Worm (Caenorhabditis elegans) whole organism, late embryonic: ENCODE measurements around the gene T11F9.7.

Experiments
- C08G9.2 ChIP-seq: sonication (generic microtip); optimal IDR thresholded peaks from 2 replicates; lab custom pipeline; 2016; ENCODE audit warnings: mild to moderate bottlenecking, missing genetic modification characterization, moderate library complexity, missing compliant biosample characterization
- F13H6.1 ChIP-seq: sonication (generic microtip); optimal IDR thresholded peaks from 2 replicates; lab custom pipeline; 2016; ENCODE audit warnings: missing genetic modification characterization, missing compliant biosample characterization
- K02D7.2 ChIP-seq: sonication (generic microtip); optimal IDR thresholded peaks from 2 replicates; lab custom pipeline; 2017; ENCODE audit warnings: mild to moderate bottlenecking, missing genetic modification characterization, missing compliant biosample characterization
- K09A11.1 ChIP-seq: sonication (generic microtip); optimal IDR thresholded peaks from 2 replicates; lab custom pipeline; 2017; ENCODE audit warnings: antibody characterized with exemption, mild to moderate bottlenecking, missing genetic modification characterization, missing compliant biosample characterization; ENCODE audit not compliant: insufficient read depth
- T23F11.4 ChIP-seq: fragments of 200-800 bp; sonication (Bioruptor generic); optimal IDR thresholded peaks from 2 replicates; lab custom pipeline; 2018; ENCODE audit warnings: mild to moderate bottlenecking, missing genetic modification characterization, missing compliant biosample characterization
- Y22D7AL.16 ChIP-seq: sonication (generic microtip); optimal IDR thresholded peaks from 2 replicates; lab custom pipeline; 2016; ENCODE audit warnings: missing genetic modification characterization, missing compliant biosample characterization
- ahr-1 ChIP-seq: sonication (generic microtip); optimal IDR thresholded peaks from 2 replicates; lab custom pipeline; 2016; ENCODE audit warnings: missing genetic modification characterization, missing compliant biosample characterization
- ama-1 ChIP-seq: fragments of 150-350 bp; optimal IDR thresholded peaks from 2 replicates; lab custom pipeline; 2014
- ceh-14 ChIP-seq: sonication (generic microtip); optimal IDR thresholded peaks from 2 replicates; lab custom pipeline; 2016; ENCODE audit warnings: missing genotype, missing genetic modification characterization, missing compliant biosample characterization
- ceh-18 ChIP-seq: sonication (generic microtip); optimal IDR thresholded peaks from 2 replicates; lab custom pipeline; 2016; ENCODE audit warnings: missing genetic modification characterization, missing compliant biosample characterization
- ceh-19 ChIP-seq: fragments of 200-800 bp; sonication (Bioruptor generic); optimal IDR thresholded peaks from 2 replicates; lab custom pipeline; 2018; ENCODE audit warnings: mild to moderate bottlenecking, missing genetic modification characterization, missing compliant biosample characterization
- ceh-2 ChIP-seq: sonication (generic microtip); optimal IDR thresholded peaks from 2 replicates; lab custom pipeline; 2016; ENCODE audit warnings: missing genotype, missing genetic modification characterization, missing compliant biosample characterization
- ceh-24 ChIP-seq: sonication (generic microtip); optimal IDR thresholded peaks from 2 replicates; lab custom pipeline; 2016; ENCODE audit warnings: mild to moderate bottlenecking, missing genetic modification characterization, missing compliant biosample characterization
- ceh-30 ChIP-seq: fragments of 150-350 bp; optimal IDR thresholded peaks from 2 replicates; lab custom pipeline; 2014; ENCODE audit warnings: missing biosample characterization, missing genetic modification characterization
- ceh-31 ChIP-seq: sonication (generic microtip); optimal IDR thresholded peaks from 2 replicates; lab custom pipeline; 2016; ENCODE audit warnings: missing genetic modification characterization, missing compliant biosample characterization
- ceh-34 ChIP-seq: sonication (generic microtip); optimal IDR thresholded peaks from 2 replicates; lab custom pipeline; 2016; ENCODE audit warnings: mild to moderate bottlenecking, missing genetic modification characterization, missing compliant biosample characterization
- ceh-45 ChIP-seq: fragments of 200-800 bp; sonication (Bioruptor generic); IDR thresholded peaks from 2 replicates; pipeline ENCODE4 v1.3.6; 2022; ENCODE audit warnings: missing genetic modification reagents, missing genetic modification characterization, missing compliant biosample characterization
- ceh-48 ChIP-seq: sonication (generic microtip); optimal IDR thresholded peaks from 2 replicates; lab custom pipeline; 2016; ENCODE audit warnings: missing genetic modification characterization, inconsistent platforms, missing compliant biosample characterization
- ceh-6 ChIP-seq: fragments of 200-800 bp; sonication (Bioruptor generic); optimal IDR thresholded peaks from 2 replicates; lab custom pipeline; 2018; ENCODE audit warnings: mild to moderate bottlenecking, missing genetic modification characterization, missing compliant biosample characterization
- dmd-4 ChIP-seq: sonication (generic microtip); optimal IDR thresholded peaks from 2 replicates; lab custom pipeline; 2016; ENCODE audit warnings: borderline replicate concordance, missing genetic modification characterization, missing compliant biosample characterization
- elt-2 ChIP-seq: sonication (generic microtip); optimal IDR thresholded peaks from 2 replicates; lab custom pipeline; 2016; ENCODE audit warnings: missing genetic modification reagents, missing genetic modification characterization, missing compliant biosample characterization
- elt-4 ChIP-seq: sonication (generic microtip); optimal IDR thresholded peaks from 2 replicates; lab custom pipeline; 2016; ENCODE audit warnings: missing genetic modification characterization, missing compliant biosample characterization
- hlh-15 ChIP-seq: sonication (generic microtip); optimal IDR thresholded peaks from 2 replicates; lab custom pipeline; 2016; ENCODE audit warnings: missing genetic modification characterization, missing compliant biosample characterization
- hlh-30 ChIP-seq: sonication (generic microtip); optimal IDR thresholded peaks from 2 replicates; lab custom pipeline; 2017; ENCODE audit warnings: antibody characterized with exemption, missing genetic modification characterization, missing compliant biosample characterization; ENCODE audit not compliant: insufficient read depth
- hlh-6 ChIP-seq: sonication (generic microtip); optimal IDR thresholded peaks from 2 replicates; lab custom pipeline; 2016; ENCODE audit warnings: missing genotype, missing genetic modification characterization, missing compliant biosample characterization
- hlh-8 ChIP-seq: sonication (generic microtip); optimal IDR thresholded peaks from 2 replicates; lab custom pipeline; 2016; ENCODE audit warnings: missing genotype, missing genetic modification characterization, missing compliant biosample characterization
- madf-2 ChIP-seq: sonication (generic microtip); optimal IDR thresholded peaks from 2 replicates; lab custom pipeline; 2017; ENCODE audit warnings: missing genetic modification characterization, missing compliant biosample characterization
- nfya-1 ChIP-seq: sonication (generic microtip); optimal IDR thresholded peaks from 2 replicates; lab custom pipeline; 2017; ENCODE audit warnings: missing genetic modification characterization, mild to moderate bottlenecking, missing compliant biosample characterization, antibody characterized with exemption, moderate library complexity
- nhr-232 ChIP-seq: sonication (generic microtip); optimal IDR thresholded peaks from 2 replicates; lab custom pipeline; 2016; ENCODE audit warnings: missing genetic modification characterization, missing compliant biosample characterization
- odd-2 ChIP-seq: sonication (generic microtip); optimal IDR thresholded peaks from 2 replicates; lab custom pipeline; 2017; ENCODE audit warnings: antibody characterized with exemption, mild to moderate bottlenecking, missing genetic modification characterization, missing compliant biosample characterization
- pag-3 ChIP-seq: sonication (generic microtip); optimal IDR thresholded peaks from 2 replicates; lab custom pipeline; 2016; ENCODE audit warnings: missing compliant biosample characterization, missing genetic modification characterization, borderline replicate concordance
- pat-9 ChIP-seq: fragments of 200-800 bp; sonication (Bioruptor generic); optimal IDR thresholded peaks from 2 replicates; lab custom pipeline; 2018; ENCODE audit warnings: mild to moderate bottlenecking, missing genetic modification characterization, moderate library complexity, missing compliant biosample characterization
- pax-1 ChIP-seq: fragments of 150-350 bp; optimal IDR thresholded peaks from 2 replicates; lab custom pipeline; 2014; ENCODE audit warnings: missing biosample characterization, missing genetic modification characterization
- pqm-1 ChIP-seq: sonication (generic microtip); optimal IDR thresholded peaks from 2 replicates; lab custom pipeline; 2016; ENCODE audit warnings: missing genetic modification characterization, missing compliant biosample characterization
- ref-2 ChIP-seq: sonication (generic microtip); optimal IDR thresholded peaks from 2 replicates; lab custom pipeline; 2016; ENCODE audit warnings: missing genetic modification characterization, missing compliant biosample characterization
- rnt-1 ChIP-seq: sonication (generic microtip); optimal IDR thresholded peaks from 2 replicates; lab custom pipeline; 2016; ENCODE audit warnings: missing genetic modification characterization, missing compliant biosample characterization
- sdc-2 ChIP-seq: sonication (generic microtip); optimal IDR thresholded peaks from 2 replicates; lab custom pipeline; 2016; ENCODE audit warnings: missing genotype, missing genetic modification characterization, missing compliant biosample characterization
- sox-4 ChIP-seq: sonication (generic microtip); optimal IDR thresholded peaks from 2 replicates; lab custom pipeline; 2017; ENCODE audit warnings: mild to moderate bottlenecking, missing genetic modification characterization, inconsistent platforms, missing compliant biosample characterization
- tbx-2 ChIP-seq: sonication (generic microtip); optimal IDR thresholded peaks from 2 replicates; lab custom pipeline; 2016; ENCODE audit warnings: missing genetic modification characterization, missing compliant biosample characterization
- ttx-3 ChIP-seq: sonication (generic microtip); optimal IDR thresholded peaks from 2 replicates; lab custom pipeline; 2016; ENCODE audit warnings: missing genetic modification reagents, missing genetic modification characterization, missing compliant biosample characterization
- unc-42 ChIP-seq: sonication (generic microtip); optimal IDR thresholded peaks from 2 replicates; lab custom pipeline; 2016; ENCODE audit warnings: missing genotype, missing genetic modification characterization, missing compliant biosample characterization
- unc-55 ChIP-seq: sonication (generic microtip); optimal IDR thresholded peaks from 2 replicates; lab custom pipeline; 2017; ENCODE audit warnings: missing biosample characterization, missing genetic modification reagents, missing genetic modification characterization
- unc-86 ChIP-seq: sonication (generic microtip); optimal IDR thresholded peaks from 2 replicates; lab custom pipeline; 2016; ENCODE audit warnings: missing genetic modification characterization, missing compliant biosample characterization

The T11F9.7 gene

DNA sequence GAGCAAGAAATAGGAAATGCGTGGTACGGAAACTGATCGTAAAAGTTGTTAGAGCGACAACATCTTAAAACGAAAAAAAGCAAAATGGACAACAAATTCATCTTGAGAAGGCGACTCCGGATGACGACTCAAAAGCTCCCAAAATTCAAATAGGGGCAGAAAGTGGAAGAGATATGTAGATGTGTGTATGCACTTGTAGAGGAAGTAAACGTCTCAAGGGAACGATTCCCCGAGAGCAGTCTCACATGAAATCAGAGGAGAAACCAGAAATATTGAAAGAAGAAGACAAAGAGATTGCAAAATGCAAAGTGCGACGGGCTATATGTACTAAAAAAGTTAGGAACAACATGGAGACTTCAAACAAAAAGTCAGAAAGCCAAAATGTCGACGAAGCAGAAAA is 32.2 kb upstream of the T11F9.7 start, which contains the start of gene F57B7.2:
TSS of gene F57B7.2 (minus strand) at position 101 of the 400 bp plus-strand sequence.
- TF ChIP-seq hlh-15 (no peak), odd-2 (tag; lab: Kevin White, UChicago) (no peak), ceh-14 (no peak), K09A11.1 (tag; lab: Kevin White, UChicago) (no peak)

- TF ChIP-seq ahr-1 (tag; lab: Kevin White, UChicago) (no peak), hlh-8 (tag; lab: Kevin White, UChicago) (no peak), ref-2 (tag; lab: Kevin White, UChicago) (peak; percentile 62), sox-4 (tag; lab: Kevin White, UChicago) (no peak), nhr-232 (no peak), elt-2 (no peak), T23F11.4 (no peak), unc-86 (tag; lab: Kevin White, UChicago) (no peak), hlh-15 (no peak), ceh-45 (GFP tag; lab: Robert Waterston, UW) (no peak), ceh-19 (GFP tag; lab: Kevin White, UChicago) (peak; percentile 49), K02D7.2 (tag; lab: Kevin White, UChicago) (no peak), madf-2 (tag; lab: Kevin White, UChicago) (no peak), C08G9.2 (tag; lab: Kevin White, UChicago) (peak; percentile 17), ceh-24 (tag; lab: Kevin White, UChicago) (no peak), ceh-30 (tag; lab: Kevin White, UChicago) (no peak), ceh-34 (peak; percentile 39), nfya-1 (tag; lab: Kevin White, UChicago) (peak; percentile 69), sdc-2 (tag; lab: Kevin White, UChicago) (peak; percentile 7), pqm-1 (tag; lab: Kevin White, UChicago) (no peak), ceh-14 (peak; percentile 44), pax-1 (no peak), ceh-48 (tag; lab: Kevin White, UChicago) (peak; percentile 89), dmd-4 (tag; lab: Kevin White, UChicago) (no peak), pag-3 (no peak), tbx-2 (tag; lab: Kevin White, UChicago) (peak; percentile 39), ceh-2 (tag; lab: Kevin White, UChicago) (no peak), elt-4 (tag; lab: Kevin White, UChicago) (no peak), ceh-31 (peak; percentile 51), F13H6.1 (tag; lab: Kevin White, UChicago) (peak; percentile 28), rnt-1 (tag; lab: Kevin White, UChicago) (no peak), unc-42 (tag; lab: Kevin White, UChicago) (peak; percentile 40), ceh-18 (tag; lab: Kevin White, UChicago) (peak; percentile 6)
Observed at ce11 chrV:11445375-11445774, 30.4 kb upstream of the T11F9.7 start.

ce11 chrV:11446297-11446696 is 29.4 kb upstream of the T11F9.7 start, which contains the start of gene mig-17:
Gene mig-17, plus strand, starts transcription at chrV:11446685.
- TF ChIP-seq unc-55 (GFP tag; lab: Kevin White, UChicago) (peak; percentile 36), unc-42 (tag; lab: Kevin White, UChicago) (peak; percentile 85), dmd-4 (tag; lab: Kevin White, UChicago) (no peak)
- TF ChIP-seq, all 69 proteins: peak for 2

- TF ChIP-seq pag-3 (peak; percentile 6), dmd-4 (tag; lab: Kevin White, UChicago) (no peak), ttx-3 (tag; lab: Kevin White, UChicago) (no peak), pat-9 (tag; lab: Kevin White, UChicago) (no peak), hlh-30 (tag; lab: Kevin White, UChicago) (no peak), ceh-6 (no peak), hlh-6 (tag; lab: Kevin White, UChicago) (peak; percentile 46), Y22D7AL.16 (peak; percentile 13), pax-1 (no peak), ama-1 (lab: Kevin White, UChicago) (no peak)
Observed at ce11 chrV:11449404-11449803, 26.3 kb upstream of the T11F9.7 start.
